Worm (Caenorhabditis elegans): ENCODE measurements around the gene CD4.11.

- TF ChIP-seq pha-4 (tag; optimal IDR thresholded peaks at IDR 0.05) (no peak), nhr-25 (tag; optimal IDR thresholded peaks at IDR 0.05) (no peak), nhr-76 (tag; optimal IDR thresholded peaks at IDR 0.05) (no peak), snpc-4 (tag; optimal IDR thresholded peaks at IDR 0.05) (no peak), nhr-77 (tag; optimal IDR thresholded peaks at IDR 0.05) (no peak)
Observed at ce11 chrV:5617301-5617700, 32.4 kb downstream of the CD4.11 start, which contains the start of gene M03E7.2.

Data from whole organism, L3 larva.